Worm (Caenorhabditis elegans) whole organism, mixed stage, embryonic: ENCODE data around the gene B0001.7.

Experiments used
- bed-3 ChIP-seq: fragments of 200-800 bp; sonication (Bioruptor generic); optimal IDR thresholded peaks from 3 replicates; lab custom pipeline; 2018; ENCODE audit warnings: mild to moderate bottlenecking, missing genetic modification characterization, moderate library complexity, missing compliant biosample characterization
- blmp-1 ChIP-seq: fragments of 150-350 bp; optimal IDR thresholded peaks from 2 replicates; lab custom pipeline; 2014; ENCODE audit warnings: missing biosample characterization, missing genetic modification characterization
- ceh-39 ChIP-seq: fragments of 150-350 bp; optimal IDR thresholded peaks from 2 replicates; lab custom pipeline; 2014; ENCODE audit warnings: missing biosample characterization, missing genetic modification characterization
- ceh-83 ChIP-seq: fragments of 200-800 bp; sonication (Bioruptor generic); optimal IDR thresholded peaks from 2 replicates; lab custom pipeline; 2018; ENCODE audit warnings: mild to moderate bottlenecking, missing genetic modification characterization, missing compliant biosample characterization
- ces-1 ChIP-seq: fragments of 150-350 bp; optimal IDR thresholded peaks from 2 replicates; lab custom pipeline; 2014; ENCODE audit warnings: missing biosample characterization, missing genetic modification reagents, missing genetic modification characterization
- elt-1 ChIP-seq: sonication (generic microtip); optimal IDR thresholded peaks from 2 replicates; lab custom pipeline; 2017; ENCODE audit warnings: missing genetic modification characterization, mild to moderate bottlenecking, missing compliant biosample characterization, antibody characterized with exemption, moderate library complexity, borderline replicate concordance; ENCODE audit not compliant: insufficient read depth
- elt-3 ChIP-seq: fragments of 150-350 bp; optimal IDR thresholded peaks from 2 replicates; lab custom pipeline; 2014; ENCODE audit warnings: missing biosample characterization, missing genetic modification characterization
- flh-1 ChIP-seq: fragments of 200-800 bp; sonication (Bioruptor generic); optimal IDR thresholded peaks from 2 replicates; lab custom pipeline; 2018; ENCODE audit warnings: mild to moderate bottlenecking, missing genetic modification characterization, moderate library complexity, missing compliant biosample characterization
- ham-2 ChIP-seq: fragments of 200-800 bp; sonication (Bioruptor generic); optimal IDR thresholded peaks from 2 replicates; lab custom pipeline; 2018; ENCODE audit warnings: mild to moderate bottlenecking, missing genetic modification characterization, missing compliant biosample characterization
- hlh-1 ChIP-seq: fragments of 150-350 bp; optimal IDR thresholded peaks from 2 replicates; lab custom pipeline; 2014; ENCODE audit warnings: missing biosample characterization, missing genetic modification reagents, missing genetic modification characterization
- lin-32 ChIP-seq: fragments of 200-800 bp; sonication (Bioruptor generic); optimal IDR thresholded peaks from 2 replicates; lab custom pipeline; 2018; ENCODE audit warnings: mild to moderate bottlenecking, missing genetic modification characterization, missing compliant biosample characterization
- lsy-2 ChIP-seq: fragments of 150-350 bp; optimal IDR thresholded peaks from 2 replicates; lab custom pipeline; 2014; ENCODE audit warnings: missing biosample characterization, missing genetic modification characterization
- mab-5 ChIP-seq: fragments of 150-350 bp; optimal IDR thresholded peaks from 2 replicates; lab custom pipeline; 2014; ENCODE audit warnings: missing biosample characterization, missing genetic modification characterization
- mep-1 ChIP-seq: fragments of 150-350 bp; optimal IDR thresholded peaks from 2 replicates; lab custom pipeline; 2017; ENCODE audit warnings: missing biosample characterization, missing genetic modification reagents, missing genetic modification characterization, inconsistent platforms
- nhr-12 ChIP-seq: fragments of 150-350 bp; optimal IDR thresholded peaks from 2 replicates; lab custom pipeline; 2014; ENCODE audit warnings: missing biosample characterization, missing genetic modification characterization
- nhr-237 ChIP-seq: fragments of 150-350 bp; optimal IDR thresholded peaks from 2 replicates; lab custom pipeline; 2014; ENCODE audit warnings: missing biosample characterization, missing genetic modification characterization
- nhr-28 ChIP-seq: fragments of 150-350 bp; optimal IDR thresholded peaks from 2 replicates; lab custom pipeline; 2014; ENCODE audit warnings: missing biosample characterization, missing genetic modification characterization
- pha-4 ChIP-seq: fragments of 150-350 bp; optimal IDR thresholded peaks from 2 replicates; lab custom pipeline; 2018; ENCODE audit warnings: missing biosample characterization, missing genetic modification reagents, missing genetic modification characterization
- sem-2 ChIP-seq: fragments of 200-800 bp; sonication (Bioruptor generic); optimal IDR thresholded peaks from 2 replicates; lab custom pipeline; 2018; ENCODE audit warnings: mild to moderate bottlenecking, missing genetic modification characterization, missing compliant biosample characterization
- snpc-4 ChIP-seq: fragments of 150-350 bp; optimal IDR thresholded peaks from 2 replicates; lab custom pipeline; 2014; ENCODE audit warnings: missing biosample characterization, missing genetic modification characterization
- sptf-1 ChIP-seq: sonication (generic microtip); optimal IDR thresholded peaks from 2 replicates; lab custom pipeline; 2017; ENCODE audit warnings: mild to moderate bottlenecking, missing genetic modification characterization, moderate library complexity, missing compliant biosample characterization
- tbx-8 ChIP-seq: fragments of 200-800 bp; sonication (Bioruptor generic); optimal IDR thresholded peaks from 2 replicates; lab custom pipeline; 2018; ENCODE audit warnings: mild to moderate bottlenecking, missing genetic modification characterization, moderate library complexity, missing compliant biosample characterization
- unc-120 ChIP-seq: sonication (generic microtip); optimal IDR thresholded peaks from 2 replicates; lab custom pipeline; 2017; ENCODE audit warnings: missing genetic modification characterization, missing compliant biosample characterization; ENCODE audit not compliant: poor library complexity, severe bottlenecking
- unc-39 ChIP-seq: fragments of 150-350 bp; optimal IDR thresholded peaks from 2 replicates; lab custom pipeline; 2014; ENCODE audit warnings: missing biosample characterization, missing genetic modification characterization
- unc-62 ChIP-seq: fragments of 150-350 bp; optimal IDR thresholded peaks from 2 replicates; lab custom pipeline; 2014; ENCODE audit warnings: missing biosample characterization, missing genetic modification reagents, missing genetic modification characterization
- zip-8 ChIP-seq: fragments of 150-350 bp; optimal IDR thresholded peaks from 2 replicates; lab custom pipeline; 2014; ENCODE audit warnings: missing biosample characterization, missing genetic modification characterization
- ztf-11 ChIP-seq: fragments of 150-350 bp; optimal IDR thresholded peaks from 2 replicates; lab custom pipeline; 2014; ENCODE audit warnings: missing biosample characterization, missing genetic modification characterization

Gene B0001.7

DNA sequence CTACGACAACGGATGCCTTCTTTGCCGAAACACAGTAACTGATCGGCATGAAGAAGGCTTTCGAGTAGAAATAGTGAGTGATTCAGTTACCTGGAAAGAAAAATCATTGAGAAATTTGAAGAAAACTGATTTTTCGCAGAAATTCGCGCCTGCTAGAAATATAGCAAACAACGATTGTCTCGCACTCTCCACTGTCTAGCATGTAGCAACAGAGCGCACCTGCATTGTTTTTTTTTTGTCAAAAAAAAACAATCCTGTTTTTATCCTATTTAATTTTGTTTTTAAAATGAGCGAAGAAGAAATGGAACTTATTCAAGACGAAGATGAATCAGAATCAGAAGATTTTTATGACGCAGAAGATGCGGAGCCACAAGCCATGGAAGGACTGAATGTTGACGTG is 33.0 kb downstream of the B0001.7 start, which contains the start of the genes ddb-1 and M18.6:
Gene ddb-1 (minus strand): TSS at position 90 of the 400 bp plus-strand sequence.
Gene M18.6 (plus strand): TSS at position 235 of the 400 bp plus-strand sequence.
- TF ChIP-seq hlh-1 (no peak), lsy-2 (peak; percentile 43), mep-1 (tag; lab: Kevin White, UChicago) (peak; percentile 40), ham-2 (GFP tag; lab: Kevin White, UChicago) (peak; percentile 18), ceh-39 (tag; lab: Kevin White, UChicago) (no peak), lin-32 (GFP tag; lab: Kevin White, UChicago) (no peak), flh-1 (GFP tag; lab: Kevin White, UChicago) (no peak), ces-1 (GFP tag; lab: Kevin White, UChicago) (peak; percentile 24), mab-5 (tag; lab: Kevin White, UChicago) (no peak), elt-1 (tag; lab: Kevin White, UChicago) (no peak), ceh-83 (GFP tag; lab: Kevin White, UChicago) (no peak), unc-39 (tag; lab: Kevin White, UChicago) (no peak), pha-4 (peak; percentile 44)
- TF ChIP-seq, all 35 proteins: peak for 5

DNA sequence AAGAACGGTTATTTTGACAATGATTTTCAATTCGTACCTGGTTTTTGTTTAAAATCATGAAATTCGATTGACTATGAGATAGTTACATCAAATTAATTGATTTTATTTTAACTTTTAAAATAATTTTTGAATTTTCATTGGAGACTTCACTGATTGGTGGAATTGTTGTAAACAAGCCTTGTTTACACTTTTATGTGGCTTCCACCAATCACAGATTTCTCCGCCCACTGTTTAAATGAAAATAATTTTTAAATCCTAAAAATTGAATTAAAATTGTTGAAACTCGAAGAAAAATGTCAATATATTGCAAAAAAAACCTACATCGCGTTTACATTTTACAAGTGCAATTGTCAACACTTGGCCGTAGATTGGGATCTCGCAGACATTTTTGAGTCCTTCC is 33.5 kb downstream of the B0001.7 start:
- TF ChIP-seq nhr-237 (tag; lab: Kevin White, UChicago) (no peak), sem-2 (GFP tag; lab: Kevin White, UChicago) (no peak), nhr-28 (tag; lab: Kevin White, UChicago) (no peak), lsy-2 (no peak)

DNA sequence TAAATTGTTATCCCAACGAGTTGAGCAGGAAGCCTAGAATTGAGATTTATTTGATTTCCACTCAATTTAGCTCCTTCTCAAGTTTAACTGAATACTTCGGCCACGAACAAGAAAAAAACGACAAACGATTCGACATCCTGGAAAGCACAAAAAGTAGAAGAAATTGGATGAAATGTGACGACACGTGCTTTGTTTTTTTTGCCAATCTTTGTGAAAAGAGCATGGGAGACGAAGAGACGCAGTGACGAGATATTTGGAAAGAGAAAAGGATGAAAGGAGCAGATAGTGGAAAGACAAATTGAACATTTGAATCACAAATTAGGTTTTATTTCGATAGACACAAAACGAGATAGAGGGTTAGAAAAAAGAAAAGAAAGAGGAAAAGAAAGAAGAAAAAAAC is 39.5 kb downstream of the B0001.7 start:
- TF ChIP-seq ces-1 (GFP tag; lab: Kevin White, UChicago) (peak; percentile 72), blmp-1 (no peak)

DNA sequence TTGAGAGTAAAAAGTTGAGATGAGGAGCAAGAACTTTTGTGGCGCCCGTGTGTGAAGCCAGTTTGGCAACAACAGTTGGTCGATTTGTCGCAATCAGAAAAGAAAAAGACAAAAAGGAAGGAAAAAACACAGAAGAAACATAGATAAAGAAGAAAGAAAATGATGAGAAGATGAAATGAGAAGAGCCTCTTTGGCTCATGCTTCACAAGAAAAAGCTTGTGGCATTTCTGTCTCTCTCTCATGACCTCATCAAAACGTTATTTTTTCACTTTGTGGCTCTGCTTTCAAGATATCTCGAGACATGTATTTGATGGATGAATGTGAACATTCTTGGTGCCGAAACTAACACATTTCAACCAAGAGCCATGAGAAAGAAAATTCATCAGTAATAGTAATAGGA is 41.0 kb downstream of the B0001.7 start:
- TF ChIP-seq unc-120 (tag; lab: Kevin White, UChicago) (peak; percentile 43), mab-5 (tag; lab: Kevin White, UChicago) (no peak), nhr-12 (tag; lab: Kevin White, UChicago) (no peak), sptf-1 (tag; lab: Kevin White, UChicago) (no peak), bed-3 (GFP tag; lab: Kevin White, UChicago) (no peak), hlh-1 (peak; percentile 23)

DNA sequence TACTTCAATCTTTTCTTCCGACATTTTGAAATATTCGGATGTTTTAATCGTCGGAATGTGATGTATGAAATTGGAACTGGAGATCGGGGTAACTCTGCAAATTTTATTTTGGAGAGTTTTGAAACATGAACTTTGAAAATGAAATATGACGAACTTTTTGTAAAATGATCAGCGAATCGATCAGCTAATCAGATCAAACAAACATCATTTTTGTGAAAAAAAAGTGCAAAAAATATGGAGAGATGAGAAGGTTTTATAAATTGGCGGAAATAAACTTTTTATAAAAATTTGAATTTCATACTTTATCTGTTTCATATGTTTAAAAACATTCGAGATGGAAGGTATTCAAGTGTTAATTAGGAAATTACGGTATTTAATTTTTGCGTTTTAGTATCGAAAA is 42.6 kb downstream of the B0001.7 start, which contains the start of gene dlc-2:
Gene dlc-2 (minus strand): TSS at position 101 of the 400 bp plus-strand sequence.
- no peak for TF ChIP-seq hlh-1
- no peak for TF ChIP-seq nhr-12 (tag; lab: Kevin White, UChicago)
- TF ChIP-seq sptf-1 (tag; lab: Kevin White, UChicago), result no peak
- TF ChIP-seq ztf-11, result no peak
- no peak for TF ChIP-seq nhr-28 (tag; lab: Kevin White, UChicago)
- no peak for TF ChIP-seq mab-5 (tag; lab: Kevin White, UChicago)
- TF ChIP-seq lin-32 (GFP tag; lab: Kevin White, UChicago), result no peak
- TF ChIP-seq ces-1 (GFP tag; lab: Kevin White, UChicago), result no peak
- no peak for TF ChIP-seq elt-1 (tag; lab: Kevin White, UChicago)
- no peak for TF ChIP-seq unc-62
- no peak for TF ChIP-seq lsy-2
- no peak for TF ChIP-seq mep-1 (tag; lab: Kevin White, UChicago)
- no peak for TF ChIP-seq unc-120 (tag; lab: Kevin White, UChicago)
- TF ChIP-seq ham-2 (GFP tag; lab: Kevin White, UChicago), result no peak
- TF ChIP-seq zip-8 (tag; lab: Kevin White, UChicago), result no peak
- TF ChIP-seq unc-39 (tag; lab: Kevin White, UChicago), result no peak
- TF ChIP-seq blmp-1, result no peak
- no peak for TF ChIP-seq snpc-4 (tag; lab: Kevin White, UChicago)

DNA sequence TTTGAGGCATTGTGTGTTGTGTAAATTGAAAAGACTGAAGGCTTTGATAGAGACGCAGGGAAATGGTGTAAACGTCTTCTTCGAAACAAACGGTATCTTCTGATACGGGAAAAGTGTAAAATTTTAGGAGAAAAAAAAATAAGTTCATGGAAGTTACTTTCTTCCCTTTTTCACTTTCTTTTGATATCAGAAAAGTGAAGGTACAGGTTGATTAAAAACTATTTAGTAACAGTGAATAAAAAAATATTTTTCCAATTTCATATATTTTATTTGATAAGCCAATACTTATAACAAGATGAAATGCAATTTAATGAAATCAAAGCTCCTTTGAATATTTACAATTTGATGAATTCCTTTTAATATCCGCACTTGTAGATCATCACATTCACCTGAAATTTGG is 43.7 kb downstream of the B0001.7 start, which contains the start of gene col-129:
Gene col-129 (minus strand): TSS at position 101 of the 400 bp plus-strand sequence.
- no peak for TF ChIP-seq hlh-1
- TF ChIP-seq sptf-1 (tag; lab: Kevin White, UChicago), result no peak
- TF ChIP-seq nhr-12 (tag; lab: Kevin White, UChicago), result no peak
- TF ChIP-seq mep-1 (tag; lab: Kevin White, UChicago), result no peak
- no peak for TF ChIP-seq tbx-8 (GFP tag; lab: Kevin White, UChicago)
- no peak for TF ChIP-seq ceh-39 (tag; lab: Kevin White, UChicago)
- TF ChIP-seq pha-4, result no peak
- TF ChIP-seq elt-3 (tag; lab: Kevin White, UChicago), result no peak
- no peak for TF ChIP-seq blmp-1
- TF ChIP-seq ham-2 (GFP tag; lab: Kevin White, UChicago), result no peak
- no peak for TF ChIP-seq flh-1 (GFP tag; lab: Kevin White, UChicago)
- TF ChIP-seq ztf-11, result no peak
